Fruit fly (Drosophila melanogaster) whole organism, embryonic: Measurements from ENCODE around the gene Jarid2.

Source experiments
- Antp ChIP-seq: fragments of 200-800 bp; sonication (Bioruptor generic); optimal IDR thresholded peaks from 3 replicates; lab custom pipeline; 2016; ENCODE audit warnings: missing biosample characterization, missing genetic modification characterization
- B-H1 ChIP-seq: fragments of 200-800 bp; sonication (Bioruptor generic); IDR thresholded peaks from 3 replicates; pipeline ENCODE4 v1.3.6; 2022; ENCODE audit warnings: missing biosample characterization, missing genetic modification characterization
- B-H2 ChIP-seq: fragments of 200-800 bp; sonication (Bioruptor generic); optimal IDR thresholded peaks from 2 replicates; lab custom pipeline; 2018; ENCODE audit warnings: missing biosample characterization, mild to moderate bottlenecking, missing genetic modification characterization
- CG11398 ChIP-seq: fragments of 200-800 bp; sonication (Bioruptor generic); optimal IDR thresholded peaks from 2 replicates; lab custom pipeline; 2016; ENCODE audit warnings: missing biosample characterization, missing genetic modification characterization
- CG11504 ChIP-seq: fragments of 200-800 bp; sonication (Bioruptor generic); optimal IDR thresholded peaks from 3 replicates; lab custom pipeline; 2019; ENCODE audit warnings: missing biosample characterization, mild to moderate bottlenecking, missing genetic modification characterization, moderate library complexity
- CG12744 ChIP-seq: fragments of 200-800 bp; sonication (Bioruptor generic); optimal IDR thresholded peaks from 2 replicates; lab custom pipeline; 2016; ENCODE audit warnings: missing biosample characterization, missing genetic modification characterization
- CG13287 ChIP-seq: fragments of 200-800 bp; sonication (Bioruptor generic); IDR thresholded peaks from 2 replicates; pipeline ENCODE4 v1.3.6; 2022; ENCODE audit warnings: missing biosample characterization, missing genetic modification characterization; ENCODE audit not compliant: partially characterized antibody
- CG15479 ChIP-seq: fragments of 200-800 bp; sonication (Bioruptor generic); optimal IDR thresholded peaks from 3 replicates; lab custom pipeline; 2019; ENCODE audit warnings: missing biosample characterization, mild to moderate bottlenecking, missing genetic modification characterization, moderate library complexity
- CG2120 ChIP-seq: fragments of 200-800 bp; sonication (Bioruptor generic); optimal IDR thresholded peaks from 3 replicates; lab custom pipeline; 2016; ENCODE audit warnings: missing biosample characterization, missing genetic modification characterization
- CG2202 ChIP-seq: fragments of 200-800 bp; sonication (Bioruptor generic); optimal IDR thresholded peaks from 2 replicates; lab custom pipeline; 2018; ENCODE audit warnings: missing biosample characterization, mild to moderate bottlenecking, missing genetic modification characterization
- CG2712 ChIP-seq: fragments of 200-800 bp; optimal IDR thresholded peaks from 3 replicates; lab custom pipeline; 2019; ENCODE audit warnings: missing biosample characterization, mild to moderate bottlenecking, missing genetic modification characterization, moderate library complexity
- CG32532 ChIP-seq: fragments of 200-800 bp; sonication (Bioruptor generic); IDR thresholded peaks from 2 replicates; pipeline ENCODE4 v1.3.6; 2022; ENCODE audit warnings: missing biosample characterization, missing genetic modification characterization
- CG34376 ChIP-seq: fragments of 200-800 bp; sonication (Bioruptor generic); optimal IDR thresholded peaks from 2 replicates; lab custom pipeline; 2018; ENCODE audit warnings: missing biosample characterization, mild to moderate bottlenecking, missing genetic modification characterization
- CG34422 ChIP-seq: fragments of 200-800 bp; sonication (Bioruptor generic); IDR thresholded peaks from 3 replicates; pipeline ENCODE4 v1.3.6; 2022; ENCODE audit warnings: missing biosample characterization, missing genetic modification characterization
- CG4282 ChIP-seq: fragments of 200-800 bp; sonication (Bioruptor generic); optimal IDR thresholded peaks from 2 replicates; lab custom pipeline; 2016; ENCODE audit warnings: missing biosample characterization, missing genetic modification characterization
- CG4617 ChIP-seq: fragments of 200-800 bp; sonication (Bioruptor generic); optimal IDR thresholded peaks from 3 replicates; lab custom pipeline; 2016; ENCODE audit warnings: missing biosample characterization, missing genetic modification characterization, borderline replicate concordance
- CG4707 ChIP-seq: fragments of 200-800 bp; sonication (Bioruptor generic); optimal IDR thresholded peaks from 2 replicates; lab custom pipeline; 2018; ENCODE audit warnings: missing biosample characterization, mild to moderate bottlenecking, missing genetic modification characterization, moderate library complexity
- CG6765 ChIP-seq: fragments of 200-800 bp; sonication (Bioruptor generic); optimal IDR thresholded peaks from 3 replicates; lab custom pipeline; 2017; ENCODE audit warnings: missing biosample characterization, mild to moderate bottlenecking, missing genetic modification characterization
- CG8478 ChIP-seq: fragments of >200 bp; optimal IDR thresholded peaks from 2 replicates; lab custom pipeline; 2018
- CG9727 ChIP-seq: fragments of 200-800 bp; sonication (Bioruptor generic); optimal IDR thresholded peaks from 3 replicates; lab custom pipeline; 2017; ENCODE audit warnings: missing biosample characterization, mild to moderate bottlenecking, missing genetic modification characterization
- D ChIP-seq, 2 experiments: fragments of 200-800 bp in 1 of 2; fragments of >200 bp in 1 of 2; sonication (Bioruptor generic) in 1 of 2; optimal IDR thresholded peaks; 2 replicates in 1 of 2; 3 replicates in 1 of 2; lab custom pipeline; 2017; ENCODE audit warnings: mild to moderate bottlenecking in 1 of 2, missing biosample characterization in 1 of 2, missing genetic modification characterization in 1 of 2, missing genetic modification reagents in 1 of 2
- Dip2 ChIP-seq: fragments of 200-800 bp; sonication (Bioruptor generic); IDR thresholded peaks from 2 replicates; pipeline ENCODE4 v1.3.6; 2022; ENCODE audit warnings: missing biosample characterization, missing genetic modification characterization
- Dref ChIP-seq: fragments of 200-800 bp; sonication (Bioruptor generic); IDR thresholded peaks from 2 replicates; pipeline ENCODE4 v1.3.6; 2022; ENCODE audit warnings: missing biosample characterization, missing genetic modification characterization
- Ets97D ChIP-seq: fragments of 200-800 bp; sonication (Bioruptor generic); optimal IDR thresholded peaks from 3 replicates; lab custom pipeline; 2016; ENCODE audit warnings: missing biosample characterization, missing genetic modification characterization
- Fer3 ChIP-seq: fragments of 200-800 bp; sonication (Bioruptor generic); optimal IDR thresholded peaks from 2 replicates; lab custom pipeline; 2018; ENCODE audit warnings: missing biosample characterization, mild to moderate bottlenecking, missing genetic modification characterization, moderate library complexity
- Gsc ChIP-seq: fragments of 200-800 bp; sonication (Bioruptor generic); IDR thresholded peaks from 2 replicates; pipeline ENCODE4 v1.3.6; 2022; ENCODE audit warnings: missing biosample characterization, missing genetic modification characterization
- HLH3B ChIP-seq: fragments of 200-800 bp; sonication (Bioruptor generic); IDR thresholded peaks from 2 replicates; pipeline ENCODE4 v1.3.6; 2022; ENCODE audit warnings: missing biosample characterization, missing genetic modification characterization
- Med ChIP-seq: fragments of 200-800 bp; sonication (Bioruptor generic); peaks from one replicate; lab custom pipeline; 2016; ENCODE audit warnings: missing biosample characterization, missing genetic modification characterization, mild to moderate bottlenecking, inconsistent platforms, moderate library complexity
- NK7.1 ChIP-seq: fragments of 200-800 bp; sonication (Bioruptor generic); optimal IDR thresholded peaks from 3 replicates; lab custom pipeline; 2016; ENCODE audit warnings: missing biosample characterization, missing genetic modification characterization
- Oaz ChIP-seq: fragments of 200-800 bp; sonication (Bioruptor generic); IDR thresholded peaks from 2 replicates; pipeline ENCODE4 v1.3.6; 2022; ENCODE audit warnings: missing biosample characterization, missing genetic modification characterization
- Sox100B ChIP-seq: fragments of 200-800 bp; sonication (Bioruptor generic); optimal IDR thresholded peaks from 3 replicates; lab custom pipeline; 2018; ENCODE audit warnings: missing biosample characterization, mild to moderate bottlenecking, missing genetic modification characterization
- Taf1 ChIP-seq: fragments of 200-800 bp; sonication (Bioruptor generic); IDR thresholded peaks from 2 replicates; pipeline ENCODE4 v1.3.6; 2022; ENCODE audit warnings: missing biosample characterization, missing genetic modification characterization
- aop ChIP-seq: fragments of 200-800 bp; sonication (Bioruptor generic); IDR thresholded peaks from 2 replicates; pipeline ENCODE4 v1.3.6; 2022; ENCODE audit warnings: missing biosample characterization, missing genetic modification characterization
- bcd ChIP-seq: fragments of 200-800 bp; sonication (Bioruptor generic); optimal IDR thresholded peaks from 2 replicates; lab custom pipeline; 2017; ENCODE audit warnings: missing biosample characterization, mild to moderate bottlenecking, missing genetic modification characterization
- bigmax ChIP-seq: fragments of 200-800 bp; sonication (Bioruptor generic); optimal IDR thresholded peaks from 2 replicates; lab custom pipeline; 2018; ENCODE audit warnings: missing biosample characterization, mild to moderate bottlenecking, missing genetic modification characterization
- dmrt11E ChIP-seq: fragments of 200-800 bp; sonication (Bioruptor generic); optimal IDR thresholded peaks from 3 replicates; lab custom pipeline; 2018; ENCODE audit warnings: missing biosample characterization, mild to moderate bottlenecking, missing genetic modification characterization, moderate library complexity
- en ChIP-seq: fragments of 200-800 bp; sonication (Bioruptor generic); optimal IDR thresholded peaks from 2 replicates; lab custom pipeline; 2016; ENCODE audit warnings: missing biosample characterization, missing genetic modification characterization
- fu2 ChIP-seq: fragments of 200-800 bp; sonication (Bioruptor generic); optimal IDR thresholded peaks from 2 replicates; lab custom pipeline; 2016; ENCODE audit warnings: missing biosample characterization, missing genetic modification characterization
- gro ChIP-seq: fragments of 200-800 bp; sonication (Bioruptor generic); optimal IDR thresholded peaks from 2 replicates; lab custom pipeline; 2016; ENCODE audit warnings: missing biosample characterization, missing genetic modification characterization
- insv ChIP-seq, 2 experiments: fragments of 200-800 bp; sonication (Bioruptor generic); optimal IDR thresholded peaks; 3 replicates each; lab custom pipeline; 2016 to 2018; ENCODE audit warnings: missing biosample characterization in 2 of 2, missing genetic modification characterization in 2 of 2
- jing ChIP-seq: fragments of 200-800 bp; sonication (Bioruptor generic); optimal IDR thresholded peaks from 2 replicates; lab custom pipeline; 2018; ENCODE audit warnings: missing biosample characterization, mild to moderate bottlenecking, missing genetic modification characterization
- lov ChIP-seq, 2 experiments: fragments of 200-800 bp in 1 of 2; fragments of >200 bp in 1 of 2; sonication (Bioruptor generic) in 1 of 2; IDR thresholded peaks in 1 of 2; optimal IDR thresholded peaks in 1 of 2; 2 replicates in 1 of 2; 3 replicates in 1 of 2; pipeline versions ENCODE4 v1.3.6 to Lab custom; 2017 to 2022; ENCODE audit warnings: missing biosample characterization in 1 of 2, missing genetic modification characterization in 1 of 2
- pan ChIP-seq, 4 experiments: fragments of >200 bp in 3 of 4; fragments of 200-800 bp in 1 of 4; sonication (Bioruptor generic) in 1 of 4; optimal IDR thresholded peaks in 3 of 4; IDR thresholded peaks in 1 of 4; 2 replicates each; pipeline versions ENCODE4 v1.3.6 to Lab custom; 2017 to 2022; ENCODE audit warnings: missing biosample characterization in 2 of 4, missing genetic modification characterization in 2 of 4, mixed read lengths in 1 of 4
- sc ChIP-seq, 3 experiments: fragments of >200 bp in 2 of 3; fragments of 200-800 bp in 1 of 3; sonication (Bioruptor generic) in 1 of 3; optimal IDR thresholded peaks; 2 replicates in 2 of 3; 3 replicates in 1 of 3; lab custom pipeline; 2017; ENCODE audit warnings: mild to moderate bottlenecking in 1 of 3, missing biosample characterization in 1 of 3, missing genetic modification characterization in 1 of 3, missing genetic modification reagents in 1 of 3
- shn ChIP-seq: fragments of 200-800 bp; sonication (Bioruptor generic); optimal IDR thresholded peaks from 3 replicates; lab custom pipeline; 2016; ENCODE audit warnings: missing biosample characterization, missing genetic modification characterization
- so ChIP-seq: fragments of 200-800 bp; sonication (Bioruptor generic); IDR thresholded peaks from 3 replicates; pipeline ENCODE4 v1.3.6; 2022; ENCODE audit warnings: missing biosample characterization, missing genetic modification characterization
- sug ChIP-seq: fragments of 200-800 bp; optimal IDR thresholded peaks from 2 replicates; lab custom pipeline; 2019; ENCODE audit warnings: missing biosample characterization, mild to moderate bottlenecking, missing genetic modification characterization, moderate library complexity
- tin ChIP-seq: fragments of 200-800 bp; sonication (Bioruptor generic); optimal IDR thresholded peaks from 3 replicates; lab custom pipeline; 2016; ENCODE audit warnings: missing biosample characterization, missing genetic modification characterization
- z ChIP-seq: fragments of 200-800 bp; sonication (Bioruptor generic); IDR thresholded peaks from 3 replicates; pipeline ENCODE4 v1.3.6; 2022; ENCODE audit warnings: missing biosample characterization, missing genetic modification characterization

Gene Jarid2

DNA sequence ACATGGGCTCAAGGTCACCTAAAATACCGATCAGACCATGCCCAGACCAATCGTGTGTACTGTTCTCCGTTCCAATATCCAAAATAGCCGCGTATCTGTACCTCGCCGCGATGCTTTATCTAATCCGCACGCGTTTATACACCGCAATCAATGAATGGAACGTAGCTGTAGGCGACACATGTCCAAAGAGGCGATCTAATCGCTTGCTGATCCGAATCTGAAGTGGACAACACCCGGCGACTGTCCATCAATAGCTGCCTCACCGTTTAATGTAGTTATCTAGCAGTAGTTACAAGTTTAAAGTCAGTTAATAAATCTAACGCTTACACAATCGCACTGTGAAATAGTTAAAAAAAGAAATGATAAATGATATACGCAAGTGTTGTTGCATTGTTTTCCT is 24.4 kb upstream of the Jarid2 start (continued):
- TF ChIP-seq Taf1 (no peak), CG13287 (GFP tag; lab: Robert Waterston, UW) (no peak), insv (GFP tag; optimal IDR thresholded peaks at IDR 0.05; lab: Kevin White, UChicago) (no peak), dmrt11E (tag; lab: Kevin White, UChicago) (no peak), CG9727 (no peak), B-H2 (GFP tag; lab: Kevin White, UChicago) (no peak), tin (GFP tag; lab: Kevin White, UChicago) (no peak), CG4617 (GFP tag; lab: Kevin White, UChicago) (no peak), Antp (GFP tag; lab: Kevin White, UChicago) (no peak), CG11504 (tag; lab: Kevin White, UChicago) (no peak), Gsc (GFP tag; lab: Robert Waterston, UW) (no peak), CG2202 (tag; lab: Kevin White, UChicago) (no peak), pan (optimal IDR thresholded peaks at IDR 0.05; lab: Kevin White, UChicago) (no peak), pan (GFP tag; optimal IDR thresholded peaks at IDR 0.05 in 1 of 2, IDR thresholded peaks at IDR 0.05 in 1 of 2) (no peak), jing (no peak), sc (optimal IDR thresholded peaks at IDR 0.05; lab: Kevin White, UChicago) (no peak), sc (GFP tag; optimal IDR thresholded peaks at IDR 0.05; lab: Kevin White, UChicago) (no peak), B-H1 (GFP tag; lab: Robert Waterston, UW) (no peak), Med (GFP tag; lab: Kevin White, UChicago) (peak; percentile 57), CG4707 (no peak), so (no peak), aop (GFP tag; lab: Robert Waterston, UW) (no peak), CG34376 (peak; percentile 85), Ets97D (GFP tag; lab: Kevin White, UChicago) (no peak), gro (GFP tag; lab: Kevin White, UChicago) (peak; percentile 5), sug (tag; lab: Kevin White, UChicago) (peak; percentile 77), Dref (GFP tag; lab: Robert Waterston, UW) (no peak), CG34422 (GFP tag; lab: Robert Waterston, UW) (no peak)

DNA sequence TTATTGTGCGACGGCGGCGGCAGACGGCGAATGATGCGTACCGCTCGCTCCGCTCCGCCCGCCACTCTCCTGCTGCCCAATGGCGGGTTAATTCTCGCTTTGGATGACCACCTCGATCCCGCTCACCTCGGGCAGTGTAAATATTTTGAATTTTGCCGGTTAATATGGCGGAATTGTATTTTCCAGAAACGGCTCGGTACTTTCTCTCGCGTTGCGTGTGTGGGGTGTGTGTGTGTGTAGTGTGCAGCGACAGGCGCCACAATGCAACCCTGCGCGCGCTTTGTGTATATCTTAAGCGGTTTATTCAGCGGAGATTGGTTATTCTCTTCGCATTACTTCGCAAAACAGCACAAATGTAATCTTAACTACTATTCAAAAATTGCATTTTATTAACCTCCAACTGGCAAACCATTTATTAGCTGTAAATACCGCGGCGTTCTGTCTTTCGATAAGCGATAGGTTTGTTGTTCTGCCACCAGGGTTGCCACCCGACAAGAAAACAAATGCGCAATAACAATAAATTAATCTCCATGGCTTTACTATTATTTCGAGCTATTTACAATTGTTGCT is 20.9 kb upstream of the Jarid2 start, which contains the start of the genes phol and CG3552:
Gene phol, minus strand, starts transcription at position 463 of the 570 bp plus-strand sequence.
Gene CG3552, plus strand, starts transcription at position 500 of the 570 bp plus-strand sequence.
- TF ChIP-seq CG15479 (GFP tag; lab: Kevin White, UChicago) (peak; percentile 83), Dip2 (GFP tag; lab: Robert Waterston, UW) (no peak), CG2712 (tag; lab: Kevin White, UChicago) (peak; percentile 16), bcd (GFP tag; lab: Kevin White, UChicago) (peak; percentile 24), Dref (GFP tag; lab: Robert Waterston, UW) (peak; percentile 64), jing (no peak), NK7.1 (GFP tag; lab: Kevin White, UChicago) (no peak), CG32532 (GFP tag; lab: Robert Waterston, UW) (no peak), Fer3 (tag; lab: Kevin White, UChicago) (no peak), CG12744 (GFP tag; lab: Kevin White, UChicago) (no peak), fu2 (GFP tag; lab: Kevin White, UChicago) (peak; percentile 18), CG11504 (tag; lab: Kevin White, UChicago) (peak; percentile 16), CG11398 (GFP tag; lab: Kevin White, UChicago) (no peak), HLH3B (GFP tag; lab: Robert Waterston, UW) (no peak), CG8478 (lab: Kevin White, UChicago) (peak; percentile 9), CG6765 (no peak), en (GFP tag; lab: Kevin White, UChicago) (no peak), lov (optimal IDR thresholded peaks at IDR 0.05; lab: Kevin White, UChicago) (no peak), lov (GFP tag; IDR thresholded peaks at IDR 0.05; lab: Robert Waterston, UW) (no peak), CG2120 (GFP tag; lab: Kevin White, UChicago) (peak; percentile 40), CG4282 (GFP tag; lab: Kevin White, UChicago) (no peak), z (no peak), Sox100B (GFP tag; lab: Kevin White, UChicago) (no peak), Oaz (no peak), bigmax (no peak), shn (GFP tag; lab: Kevin White, UChicago) (peak; percentile 21), D (optimal IDR thresholded peaks at IDR 0.05; lab: Kevin White, UChicago) (no peak), D (GFP tag; optimal IDR thresholded peaks at IDR 0.05; lab: Kevin White, UChicago) (no peak), CG34422 (GFP tag; lab: Robert Waterston, UW) (peak; percentile 81)
